2 worm cellular contexts compared by ENCODE assay signal in genomic region chrV:3807846-3808245, ce11.
A peak's percentile ranks its signal among the peaks of the same experiment; 100 is the strongest.
TF ChIP-seq lines count a peak whose summit lies in the region.

No protein-coding gene starts in this region.

TF ChIP-seq in whole organism, L3 larva, 47 proteins besides CTCF, POLR2A, EP300 and RAD21:
- no peak for TF ChIP-seq unc-62 (GFP tag; optimal IDR thresholded peaks at IDR 0.05; lab: Kevin White, UChicago)
- TF ChIP-seq nfya-1 (tag; optimal IDR thresholded peaks at IDR 0.05; lab: Kevin White, UChicago; ENCODE audit: insufficient read depth): peak; percentile 52
TF ChIP-seq in whole organism, L3 larva: peak in this region for 1.

TF ChIP-seq in whole organism, late embryonic, 69 proteins besides CTCF, POLR2A, EP300 and RAD21:
- TF ChIP-seq dve-1 (tag; optimal IDR thresholded peaks at IDR 0.05; lab: Kevin White, UChicago): no peak
- TF ChIP-seq ztf-16 (tag; optimal IDR thresholded peaks at IDR 0.05; lab: Kevin White, UChicago): no peak
- no peak for TF ChIP-seq elt-2 (tag; optimal IDR thresholded peaks at IDR 0.05; lab: Kevin White, UChicago)
- TF ChIP-seq nfya-1 (tag; optimal IDR thresholded peaks at IDR 0.05; lab: Kevin White, UChicago): peak; percentile 56
- TF ChIP-seq ceh-9 (tag; optimal IDR thresholded peaks at IDR 0.05; lab: Kevin White, UChicago): no peak
TF ChIP-seq in whole organism, late embryonic: peak in this region for 1.

Comparison
In these comparisons a context has a peak if more than half of its experiments do, and no peak if none do; other contexts are left out.
1. Of the 9 proteins assayed by ChIP-seq in both whole organism, late embryonic and whole organism, L3 larva: peak only in whole organism, late embryonic: none; only in whole organism, L3 larva: none; in both: nfya-1; in neither: 8.